Worm (Caenorhabditis elegans) whole organism, late embryonic: ENCODE results near the gene cytb-5.1.

ENCODE experiments used
- C08G9.2 ChIP-seq: sonication (generic microtip); optimal IDR thresholded peaks from 2 replicates; lab custom pipeline; 2016; ENCODE audit warnings: mild to moderate bottlenecking, missing genetic modification characterization, moderate library complexity, missing compliant biosample characterization
- C38D4.7 ChIP-seq: fragments of 200-800 bp; sonication (Bioruptor generic); optimal IDR thresholded peaks from 2 replicates; lab custom pipeline; 2018; ENCODE audit warnings: mild to moderate bottlenecking, missing genetic modification characterization, moderate library complexity, missing compliant biosample characterization
- F13H6.1 ChIP-seq: sonication (generic microtip); optimal IDR thresholded peaks from 2 replicates; lab custom pipeline; 2016; ENCODE audit warnings: missing genetic modification characterization, missing compliant biosample characterization
- K02D7.2 ChIP-seq: sonication (generic microtip); optimal IDR thresholded peaks from 2 replicates; lab custom pipeline; 2017; ENCODE audit warnings: mild to moderate bottlenecking, missing genetic modification characterization, missing compliant biosample characterization
- K09A11.1 ChIP-seq: sonication (generic microtip); optimal IDR thresholded peaks from 2 replicates; lab custom pipeline; 2017; ENCODE audit warnings: antibody characterized with exemption, mild to moderate bottlenecking, missing genetic modification characterization, missing compliant biosample characterization; ENCODE audit not compliant: insufficient read depth
- T23F11.4 ChIP-seq: fragments of 200-800 bp; sonication (Bioruptor generic); optimal IDR thresholded peaks from 2 replicates; lab custom pipeline; 2018; ENCODE audit warnings: mild to moderate bottlenecking, missing genetic modification characterization, missing compliant biosample characterization
- Y22D7AL.16 ChIP-seq: sonication (generic microtip); optimal IDR thresholded peaks from 2 replicates; lab custom pipeline; 2016; ENCODE audit warnings: missing genetic modification characterization, missing compliant biosample characterization
- ceh-18 ChIP-seq: sonication (generic microtip); optimal IDR thresholded peaks from 2 replicates; lab custom pipeline; 2016; ENCODE audit warnings: missing genetic modification characterization, missing compliant biosample characterization
- ceh-19 ChIP-seq: fragments of 200-800 bp; sonication (Bioruptor generic); optimal IDR thresholded peaks from 2 replicates; lab custom pipeline; 2018; ENCODE audit warnings: mild to moderate bottlenecking, missing genetic modification characterization, missing compliant biosample characterization
- ceh-22 ChIP-seq: sonication (generic microtip); optimal IDR thresholded peaks from 2 replicates; lab custom pipeline; 2017; ENCODE audit warnings: missing biosample characterization, missing genetic modification characterization
- ceh-24 ChIP-seq: sonication (generic microtip); optimal IDR thresholded peaks from 2 replicates; lab custom pipeline; 2016; ENCODE audit warnings: mild to moderate bottlenecking, missing genetic modification characterization, missing compliant biosample characterization
- ceh-30 ChIP-seq: fragments of 150-350 bp; optimal IDR thresholded peaks from 2 replicates; lab custom pipeline; 2014; ENCODE audit warnings: missing biosample characterization, missing genetic modification characterization
- ceh-31 ChIP-seq: sonication (generic microtip); optimal IDR thresholded peaks from 2 replicates; lab custom pipeline; 2016; ENCODE audit warnings: missing genetic modification characterization, missing compliant biosample characterization
- ceh-48 ChIP-seq: sonication (generic microtip); optimal IDR thresholded peaks from 2 replicates; lab custom pipeline; 2016; ENCODE audit warnings: missing genetic modification characterization, inconsistent platforms, missing compliant biosample characterization
- ceh-6 ChIP-seq: fragments of 200-800 bp; sonication (Bioruptor generic); optimal IDR thresholded peaks from 2 replicates; lab custom pipeline; 2018; ENCODE audit warnings: mild to moderate bottlenecking, missing genetic modification characterization, missing compliant biosample characterization
- ceh-9 ChIP-seq: sonication (generic microtip); optimal IDR thresholded peaks from 2 replicates; lab custom pipeline; 2016; ENCODE audit warnings: mild to moderate bottlenecking, missing genetic modification characterization, inconsistent platforms, missing compliant biosample characterization
- che-1 ChIP-seq: sonication (generic microtip); optimal IDR thresholded peaks from 2 replicates; lab custom pipeline; 2016; ENCODE audit warnings: mild to moderate bottlenecking, missing genetic modification characterization, missing compliant biosample characterization
- elt-2 ChIP-seq: sonication (generic microtip); optimal IDR thresholded peaks from 2 replicates; lab custom pipeline; 2016; ENCODE audit warnings: missing genetic modification reagents, missing genetic modification characterization, missing compliant biosample characterization
- ets-4 ChIP-seq: sonication (generic microtip); optimal IDR thresholded peaks from 2 replicates; lab custom pipeline; 2016; ENCODE audit warnings: missing genetic modification characterization, missing compliant biosample characterization
- fkh-10 ChIP-seq: fragments of 150-350 bp; optimal IDR thresholded peaks from 2 replicates; lab custom pipeline; 2014; ENCODE audit warnings: missing biosample characterization, missing genetic modification reagents, missing genetic modification characterization
- fkh-6 ChIP-seq: sonication (generic microtip); optimal IDR thresholded peaks from 2 replicates; lab custom pipeline; 2016; ENCODE audit warnings: missing genetic modification characterization, missing compliant biosample characterization
- gmeb-2 ChIP-seq: sonication (generic microtip); optimal IDR thresholded peaks from 2 replicates; lab custom pipeline; 2016; ENCODE audit warnings: missing genetic modification characterization, inconsistent platforms, missing compliant biosample characterization
- hlh-8 ChIP-seq: sonication (generic microtip); optimal IDR thresholded peaks from 2 replicates; lab custom pipeline; 2016; ENCODE audit warnings: missing genotype, missing genetic modification characterization, missing compliant biosample characterization
- lim-6 ChIP-seq: sonication (generic microtip); optimal IDR thresholded peaks from 2 replicates; lab custom pipeline; 2016; ENCODE audit warnings: missing genetic modification characterization, missing compliant biosample characterization
- madf-2 ChIP-seq: sonication (generic microtip); optimal IDR thresholded peaks from 2 replicates; lab custom pipeline; 2017; ENCODE audit warnings: missing genetic modification characterization, missing compliant biosample characterization
- nhr-11 ChIP-seq: fragments of 150-350 bp; optimal IDR thresholded peaks from 2 replicates; lab custom pipeline; 2014; ENCODE audit warnings: missing biosample characterization, missing genetic modification characterization
- nhr-232 ChIP-seq: sonication (generic microtip); optimal IDR thresholded peaks from 2 replicates; lab custom pipeline; 2016; ENCODE audit warnings: missing genetic modification characterization, missing compliant biosample characterization
- npax-4 ChIP-seq: sonication (generic microtip); optimal IDR thresholded peaks from 2 replicates; lab custom pipeline; 2016; ENCODE audit warnings: missing genetic modification characterization, missing compliant biosample characterization
- odd-2 ChIP-seq: sonication (generic microtip); optimal IDR thresholded peaks from 2 replicates; lab custom pipeline; 2017; ENCODE audit warnings: antibody characterized with exemption, mild to moderate bottlenecking, missing genetic modification characterization, missing compliant biosample characterization
- pag-3 ChIP-seq: sonication (generic microtip); optimal IDR thresholded peaks from 2 replicates; lab custom pipeline; 2016; ENCODE audit warnings: missing compliant biosample characterization, missing genetic modification characterization, borderline replicate concordance
- pat-9 ChIP-seq: fragments of 200-800 bp; sonication (Bioruptor generic); optimal IDR thresholded peaks from 2 replicates; lab custom pipeline; 2018; ENCODE audit warnings: mild to moderate bottlenecking, missing genetic modification characterization, moderate library complexity, missing compliant biosample characterization
- pax-1 ChIP-seq: fragments of 150-350 bp; optimal IDR thresholded peaks from 2 replicates; lab custom pipeline; 2014; ENCODE audit warnings: missing biosample characterization, missing genetic modification characterization
- pqm-1 ChIP-seq: sonication (generic microtip); optimal IDR thresholded peaks from 2 replicates; lab custom pipeline; 2016; ENCODE audit warnings: missing genetic modification characterization, missing compliant biosample characterization
- pros-1 ChIP-seq: fragments of 150-350 bp; optimal IDR thresholded peaks from 2 replicates; lab custom pipeline; 2014; ENCODE audit warnings: missing biosample characterization, missing genetic modification reagents, missing genetic modification characterization
- ref-2 ChIP-seq: sonication (generic microtip); optimal IDR thresholded peaks from 2 replicates; lab custom pipeline; 2016; ENCODE audit warnings: missing genetic modification characterization, missing compliant biosample characterization
- rnt-1 ChIP-seq: sonication (generic microtip); optimal IDR thresholded peaks from 2 replicates; lab custom pipeline; 2016; ENCODE audit warnings: missing genetic modification characterization, missing compliant biosample characterization
- sox-2 ChIP-seq: fragments of 200-800 bp; sonication (Bioruptor generic); IDR thresholded peaks from 2 replicates; pipeline ENCODE4 v1.3.6; 2022; ENCODE audit warnings: missing genetic modification reagents, missing genetic modification characterization, missing compliant biosample characterization
- sox-4 ChIP-seq: sonication (generic microtip); optimal IDR thresholded peaks from 2 replicates; lab custom pipeline; 2017; ENCODE audit warnings: mild to moderate bottlenecking, missing genetic modification characterization, inconsistent platforms, missing compliant biosample characterization
- syd-9 ChIP-seq: sonication (generic microtip); optimal IDR thresholded peaks from 2 replicates; lab custom pipeline; 2016; ENCODE audit warnings: mild to moderate bottlenecking, missing genetic modification characterization, moderate library complexity, missing compliant biosample characterization
- tbx-2 ChIP-seq: sonication (generic microtip); optimal IDR thresholded peaks from 2 replicates; lab custom pipeline; 2016; ENCODE audit warnings: missing genetic modification characterization, missing compliant biosample characterization
- tbx-7 ChIP-seq: sonication (generic microtip); optimal IDR thresholded peaks from 2 replicates; lab custom pipeline; 2016; ENCODE audit warnings: missing genotype, missing genetic modification characterization, missing compliant biosample characterization
- ttx-3 ChIP-seq: sonication (generic microtip); optimal IDR thresholded peaks from 2 replicates; lab custom pipeline; 2016; ENCODE audit warnings: missing genetic modification reagents, missing genetic modification characterization, missing compliant biosample characterization
- unc-3 ChIP-seq, 2 experiments: fragments of 200-800 bp in 1 of 2; sonication (Bioruptor generic) in 1 of 2; sonication (generic microtip) in 1 of 2; conservative IDR thresholded peaks in 1 of 2; optimal IDR thresholded peaks in 1 of 2; 2 replicates each; pipeline versions ENCODE4 v1.3.6 to Lab custom; 2016 to 2022; ENCODE audit warnings: missing compliant biosample characterization in 2 of 2, missing genetic modification characterization in 2 of 2, missing genetic modification reagents in 1 of 2
- unc-42 ChIP-seq: sonication (generic microtip); optimal IDR thresholded peaks from 2 replicates; lab custom pipeline; 2016; ENCODE audit warnings: missing genotype, missing genetic modification characterization, missing compliant biosample characterization
- unc-86 ChIP-seq: sonication (generic microtip); optimal IDR thresholded peaks from 2 replicates; lab custom pipeline; 2016; ENCODE audit warnings: missing genetic modification characterization, missing compliant biosample characterization
- zip-5 ChIP-seq: sonication (generic microtip); optimal IDR thresholded peaks from 2 replicates; lab custom pipeline; 2016; ENCODE audit warnings: missing genetic modification characterization, missing compliant biosample characterization
- ztf-16 ChIP-seq: sonication (generic microtip); optimal IDR thresholded peaks from 2 replicates; lab custom pipeline; 2017; ENCODE audit warnings: missing genetic modification characterization, missing compliant biosample characterization

The cytb-5.1 gene

ce11 chrX:14012417-14012816, 10.7 kb downstream of the cytb-5.1 start, which contains the start of gene tbc-19:
Gene tbc-19, minus strand, starts transcription at chrX:14012517.
- TF ChIP-seq K09A11.1 (no peak), ceh-30 (tag; lab: Kevin White, UChicago) (no peak), unc-86 (tag; lab: Kevin White, UChicago) (no peak), rnt-1 (tag; lab: Kevin White, UChicago) (no peak), ceh-31 (no peak), gmeb-2 (tag; lab: Kevin White, UChicago) (no peak), K02D7.2 (no peak), F13H6.1 (tag; lab: Kevin White, UChicago) (no peak), pag-3 (tag; lab: Kevin White, UChicago) (no peak), tbx-2 (tag; lab: Kevin White, UChicago) (no peak), fkh-10 (GFP tag; lab: Kevin White, UChicago) (no peak), ets-4 (no peak)

DNA sequence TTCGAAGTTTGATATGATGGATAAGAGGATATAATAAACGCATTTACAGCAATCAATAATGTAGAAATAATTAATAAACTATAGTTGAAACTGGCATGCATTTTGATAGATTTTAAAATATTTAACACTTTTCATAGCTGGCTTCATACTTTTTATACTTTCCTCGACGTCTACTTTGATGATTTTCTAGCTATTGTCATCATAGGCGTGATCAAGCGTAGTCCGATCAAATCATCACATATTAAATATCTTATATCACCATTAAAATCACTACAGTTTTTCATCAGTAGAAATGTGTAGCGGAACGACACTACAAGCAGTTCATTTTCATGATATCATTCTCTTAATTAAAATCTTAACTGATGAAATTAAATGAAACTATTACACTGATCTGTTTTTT, 13.6 kb downstream of the cytb-5.1 start, which contains the start of gene C04C11.25:
C04C11.25 (minus strand) TSS at position 101 of the 400 bp plus-strand sequence.
- no peak for TF ChIP-seq che-1 (tag; lab: Kevin White, UChicago)
- TF ChIP-seq, all 69 proteins: peak for 0

DNA sequence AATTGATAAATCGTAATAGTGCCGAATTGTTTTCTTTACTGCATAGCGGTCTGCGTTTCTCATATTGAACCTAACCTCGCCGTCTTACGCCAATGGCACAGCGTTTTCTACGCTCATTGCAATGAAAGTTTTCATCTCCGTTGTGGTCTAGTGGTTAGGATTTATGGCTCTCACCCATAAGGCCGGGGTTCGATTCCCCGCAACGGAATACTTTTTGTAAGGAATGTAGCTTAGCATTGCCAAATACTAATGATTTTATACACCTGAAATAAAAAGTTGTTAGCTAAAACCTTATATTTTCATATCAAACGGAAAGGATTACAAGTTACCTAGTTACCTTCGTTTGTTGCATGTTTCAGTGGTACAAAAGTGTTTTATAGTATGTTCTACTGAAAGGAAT, 14.1 kb downstream of the cytb-5.1 start:
- TF ChIP-seq K02D7.2, result peak; percentile 69
- peak; percentile 84 for TF ChIP-seq madf-2 (tag; lab: Kevin White, UChicago)
- TF ChIP-seq pqm-1 (tag; lab: Kevin White, UChicago), result no peak
- TF ChIP-seq ttx-3 (tag; lab: Kevin White, UChicago), result peak; percentile 71
- TF ChIP-seq che-1 (tag; lab: Kevin White, UChicago), result peak; percentile 81
- TF ChIP-seq ceh-31, result peak; percentile 64
- TF ChIP-seq pag-3 (tag; lab: Kevin White, UChicago), result peak; percentile 63
- no peak for TF ChIP-seq hlh-8 (tag; lab: Kevin White, UChicago)
- TF ChIP-seq C38D4.7 (GFP tag; lab: Kevin White, UChicago), result peak; percentile 80
- peak; percentile 81 for TF ChIP-seq Y22D7AL.16 (tag; lab: Kevin White, UChicago)
- no peak for TF ChIP-seq pax-1
- TF ChIP-seq fkh-10 (GFP tag; lab: Kevin White, UChicago), result no peak
- TF ChIP-seq F13H6.1 (tag; lab: Kevin White, UChicago), result peak; percentile 48
- TF ChIP-seq gmeb-2 (tag; lab: Kevin White, UChicago), result peak; percentile 82
- peak; percentile 78 for TF ChIP-seq unc-3 (GFP tag; conservative IDR thresholded peaks at IDR 0.05; lab: Robert Waterston, UW)
- peak; percentile 78 for TF ChIP-seq unc-3 (tag; optimal IDR thresholded peaks at IDR 0.05; lab: Kevin White, UChicago)
- peak; percentile 2 for TF ChIP-seq ceh-9
- no peak for TF ChIP-seq pros-1
- TF ChIP-seq unc-42 (tag; lab: Kevin White, UChicago), result peak; percentile 52
- peak; percentile 76 for TF ChIP-seq ref-2
- TF ChIP-seq elt-2 (tag; lab: Kevin White, UChicago), result peak; percentile 86
- TF ChIP-seq syd-9 (tag; lab: Kevin White, UChicago), result peak; percentile 74
- TF ChIP-seq ceh-24 (tag; lab: Kevin White, UChicago), result peak; percentile 80
- TF ChIP-seq ceh-18 (tag; lab: Kevin White, UChicago), result peak; percentile 64
- TF ChIP-seq ceh-22 (tag; lab: Kevin White, UChicago), result no peak
- TF ChIP-seq fkh-6 (tag; lab: Kevin White, UChicago), result peak; percentile 43
- peak; percentile 64 for TF ChIP-seq nhr-232 (tag; lab: Kevin White, UChicago)
- peak; percentile 63 for TF ChIP-seq npax-4 (tag; lab: Kevin White, UChicago)
- peak; percentile 39 for TF ChIP-seq zip-5
- peak; percentile 60 for TF ChIP-seq ceh-48 (tag; lab: Kevin White, UChicago)
- TF ChIP-seq odd-2, result no peak
- peak; percentile 37 for TF ChIP-seq ets-4
- TF ChIP-seq sox-4, result peak; percentile 83
- peak; percentile 64 for TF ChIP-seq pat-9 (tag; lab: Kevin White, UChicago)
- TF ChIP-seq sox-2, result peak; percentile 50; the same call in 1 of the 2 replicates
- TF ChIP-seq tbx-7 (tag; lab: Kevin White, UChicago), result peak; percentile 31
- peak; percentile 82 for TF ChIP-seq ceh-6
- no peak for TF ChIP-seq nhr-11 (tag; lab: Kevin White, UChicago)
- TF ChIP-seq ceh-30 (tag; lab: Kevin White, UChicago), result peak; percentile 65
- peak; percentile 86 for TF ChIP-seq ceh-19 (GFP tag; lab: Kevin White, UChicago)
- TF ChIP-seq lim-6, result peak; percentile 71
- TF ChIP-seq ztf-16 (tag; lab: Kevin White, UChicago), result peak; percentile 65
- TF ChIP-seq C08G9.2 (tag; lab: Kevin White, UChicago), result peak; percentile 67
- peak; percentile 76 for TF ChIP-seq T23F11.4 (GFP tag; lab: Kevin White, UChicago)
